Worm (Caenorhabditis elegans) whole organism, L4/young adult: Measurements from ENCODE around the gene ule-3.

ENCODE experiments used
- W03F9.2 ChIP-seq: fragments of 150-350 bp; optimal IDR thresholded peaks from 2 replicates; lab custom pipeline; 2014; ENCODE audit warnings: missing biosample characterization, missing genetic modification characterization
- dao-5 ChIP-seq: sonication (generic microtip); optimal IDR thresholded peaks from 2 replicates; lab custom pipeline; 2016; ENCODE audit warnings: missing genotype, missing genetic modification characterization, moderate library complexity, missing compliant biosample characterization
- him-1 ChIP-seq: sonication (generic microtip); optimal IDR thresholded peaks from 2 replicates; lab custom pipeline; 2016; ENCODE audit warnings: missing genotype, missing genetic modification reagents, missing genetic modification characterization, missing compliant biosample characterization

ce11 chrV:10768892-10769291 lies 24.7 kb upstream of the ule-3 start:
- TF ChIP-seq him-1 (tag; lab: Kevin White, UChicago) (no peak), dao-5 (tag; lab: Kevin White, UChicago) (no peak), W03F9.2 (tag; lab: Kevin White, UChicago) (no peak)
